Worm (Caenorhabditis elegans) whole organism, L4 larva: ENCODE data around the gene msrp-3.

ENCODE experiments used
- fkh-10 ChIP-seq: fragments of 150-350 bp; optimal IDR thresholded peaks from 2 replicates; lab custom pipeline; 2014; ENCODE audit warnings: missing biosample characterization, missing genetic modification reagents, missing genetic modification characterization
- nhr-77 ChIP-seq: fragments of 150-350 bp; optimal IDR thresholded peaks from 2 replicates; lab custom pipeline; 2014; ENCODE audit warnings: missing biosample characterization, missing genetic modification characterization

ce11 chrII:773830-774229 lies 40.8 kb downstream of the msrp-3 start:
- TF ChIP-seq fkh-10 (GFP tag; lab: Kevin White, UChicago) (peak; percentile 81), nhr-77 (tag; lab: Kevin White, UChicago) (no peak)
